Worm (Caenorhabditis elegans) whole organism, L4 larva: ENCODE measurements around the gene ins-17.

Experiments
- D1046.2 ChIP-seq: fragments of 200-800 bp; sonication (Bioruptor generic); IDR thresholded peaks from 2 replicates; pipeline ENCODE4 v1.3.6; 2022; ENCODE audit warnings: missing genetic modification characterization, missing compliant biosample characterization
- F37D6.2 ChIP-seq: sonication (generic microtip); optimal IDR thresholded peaks from 2 replicates; lab custom pipeline; 2016; ENCODE audit warnings: mild to moderate bottlenecking, missing genetic modification characterization, missing compliant biosample characterization
- R02D3.7 ChIP-seq: fragments of 150-350 bp; sonication (generic microtip); optimal IDR thresholded peaks from 3 replicates; lab custom pipeline; 2014; ENCODE audit warnings: missing biosample characterization, missing genetic modification characterization
- T26A8.4 ChIP-seq: fragments of 200-800 bp; sonication (Bioruptor generic); IDR thresholded peaks from 2 replicates; pipeline ENCODE4 v1.3.6; 2022; ENCODE audit warnings: missing genetic modification characterization, missing compliant biosample characterization
- ZK546.5 ChIP-seq, 2 experiments: sonication (generic microtip); optimal IDR thresholded peaks; 2 replicates each; lab custom pipeline; 2017; ENCODE audit warnings: missing biosample characterization in 2 of 2, missing genetic modification characterization in 2 of 2
- aha-1 ChIP-seq: fragments of 150-350 bp; peaks from one replicate; lab custom pipeline; 2014; ENCODE audit warnings: missing biosample characterization, missing genetic modification characterization
- ama-1 ChIP-seq: fragments of 150-350 bp; optimal IDR thresholded peaks from 2 replicates; lab custom pipeline; 2014; ENCODE audit warnings: inconsistent platforms, mixed read lengths
- arid-1 ChIP-seq: fragments of 200-800 bp; sonication (Bioruptor generic); conservative IDR thresholded peaks from 2 replicates; pipeline ENCODE4 v1.3.6; 2022; ENCODE audit warnings: missing genetic modification reagents, missing genetic modification characterization, missing compliant biosample characterization
- attf-4 ChIP-seq: sonication (generic microtip); optimal IDR thresholded peaks from 3 replicates; lab custom pipeline; 2017; ENCODE audit warnings: missing biosample characterization, missing genetic modification characterization
- ceh-20 ChIP-seq: fragments of 200-800 bp; sonication (Bioruptor generic); IDR thresholded peaks from 2 replicates; pipeline ENCODE4 v1.3.6; 2022; ENCODE audit warnings: missing genetic modification reagents, missing genetic modification characterization, missing compliant biosample characterization
- ctbp-1 ChIP-seq: fragments of 200-800 bp; sonication (Bioruptor generic); IDR thresholded peaks from 2 replicates; pipeline ENCODE4 v1.3.6; 2022; ENCODE audit warnings: missing genetic modification reagents, missing genetic modification characterization, missing compliant biosample characterization
- daf-12 ChIP-seq: fragments of 150-350 bp; optimal IDR thresholded peaks from 2 replicates; lab custom pipeline; 2014; ENCODE audit warnings: missing biosample characterization, missing genetic modification reagents, missing genetic modification characterization
- daf-16 ChIP-seq, 3 experiments: sonication (generic microtip); optimal IDR thresholded peaks; 2 replicates each; lab custom pipeline; 2016 to 2017; ENCODE audit warnings: missing genetic modification characterization in 3 of 3, missing genetic modification reagents in 3 of 3, mild to moderate bottlenecking in 2 of 3, missing compliant biosample characterization in 2 of 3, missing biosample characterization in 1 of 3, moderate library complexity in 1 of 3
- daf-19 ChIP-seq: fragments of 200-800 bp; sonication (Bioruptor generic); conservative IDR thresholded peaks from 2 replicates; pipeline ENCODE4 v1.3.6; 2022; ENCODE audit warnings: missing genetic modification characterization, missing compliant biosample characterization
- daf-8 ChIP-seq: fragments of 200-800 bp; sonication (Bioruptor generic); IDR thresholded peaks from 2 replicates; pipeline ENCODE4 v1.3.6; 2022; ENCODE audit warnings: missing genetic modification characterization, missing compliant biosample characterization
- dmd-6 ChIP-seq: fragments of 200-800 bp; sonication (Bioruptor generic); IDR thresholded peaks from 2 replicates; pipeline ENCODE4 v1.3.6; 2022; ENCODE audit warnings: missing genetic modification reagents, missing genetic modification characterization, missing compliant biosample characterization
- dmd-9 ChIP-seq: fragments of 200-800 bp; sonication (Bioruptor generic); IDR thresholded peaks from 2 replicates; pipeline ENCODE4 v1.3.6; 2022; ENCODE audit warnings: missing genetic modification reagents, missing genetic modification characterization, missing compliant biosample characterization
- dpl-1 ChIP-seq: fragments of 150-350 bp; optimal IDR thresholded peaks from 2 replicates; lab custom pipeline; 2014; ENCODE audit warnings: missing biosample characterization, missing genetic modification reagents, missing genetic modification characterization
- duxl-1 ChIP-seq: sonication (generic microtip); optimal IDR thresholded peaks from 2 replicates; lab custom pipeline; 2016; ENCODE audit warnings: mild to moderate bottlenecking, missing genetic modification characterization, moderate library complexity, missing compliant biosample characterization; ENCODE audit not compliant: poor library complexity
- dve-1 ChIP-seq: sonication (generic microtip); optimal IDR thresholded peaks from 2 replicates; lab custom pipeline; 2017; ENCODE audit warnings: antibody characterized with exemption, mild to moderate bottlenecking, missing genetic modification characterization, missing compliant biosample characterization; ENCODE audit not compliant: insufficient read depth
- fkh-10 ChIP-seq: fragments of 150-350 bp; optimal IDR thresholded peaks from 2 replicates; lab custom pipeline; 2014; ENCODE audit warnings: missing biosample characterization, missing genetic modification reagents, missing genetic modification characterization
- gei-8 ChIP-seq: fragments of 200-800 bp; sonication (Bioruptor generic); optimal IDR thresholded peaks from 2 replicates; lab custom pipeline; 2018; ENCODE audit warnings: mild to moderate bottlenecking, missing genetic modification characterization, missing compliant biosample characterization
- hmg-1.1 ChIP-seq: fragments of 200-800 bp; sonication (Bioruptor generic); IDR thresholded peaks from 2 replicates; pipeline ENCODE4 v1.3.6; 2022; ENCODE audit warnings: missing genetic modification reagents, missing genetic modification characterization, missing compliant biosample characterization
- lim-7 ChIP-seq: fragments of 200-800 bp; sonication (Bioruptor generic); IDR thresholded peaks from 2 replicates; pipeline ENCODE4 v1.3.6; 2022; ENCODE audit warnings: missing genetic modification characterization, missing compliant biosample characterization
- lin-15B ChIP-seq: fragments of 150-350 bp; sonication (generic microtip); optimal IDR thresholded peaks from 3 replicates; lab custom pipeline; 2014; ENCODE audit warnings: missing biosample characterization, missing genetic modification characterization
- lin-39 ChIP-seq: fragments of 150-350 bp; optimal IDR thresholded peaks from 2 replicates; lab custom pipeline; 2014; ENCODE audit warnings: missing biosample characterization, missing genetic modification reagents, missing genetic modification characterization
- lir-3 ChIP-seq: sonication (generic microtip); optimal IDR thresholded peaks from 2 replicates; lab custom pipeline; 2016; ENCODE audit warnings: mild to moderate bottlenecking, missing genetic modification characterization, missing compliant biosample characterization
- lsy-2 ChIP-seq, 2 experiments: fragments of 150-350 bp in 1 of 2; sonication (generic microtip) in 1 of 2; optimal IDR thresholded peaks; 2 replicates each; lab custom pipeline; 2014 to 2017; ENCODE audit warnings: missing biosample characterization in 2 of 2, missing genetic modification characterization in 2 of 2
- madf-5 ChIP-seq, 2 experiments: fragments of 200-800 bp; sonication (Bioruptor generic); IDR thresholded peaks; 2 replicates each; pipeline ENCODE4 v1.3.6; 2022; ENCODE audit warnings: missing compliant biosample characterization in 2 of 2, missing genetic modification characterization in 2 of 2
- mes-2 ChIP-seq: sonication (generic microtip); optimal IDR thresholded peaks from 2 replicates; lab custom pipeline; 2016; ENCODE audit warnings: missing genotype, mild to moderate bottlenecking, missing genetic modification characterization, missing compliant biosample characterization; ENCODE audit not compliant: poor library complexity, severe bottlenecking
- nhr-11 ChIP-seq: fragments of 150-350 bp; optimal IDR thresholded peaks from 2 replicates; lab custom pipeline; 2014; ENCODE audit warnings: missing biosample characterization, missing genetic modification characterization
- nhr-48 ChIP-seq: sonication (generic microtip); optimal IDR thresholded peaks from 2 replicates; lab custom pipeline; 2016; ENCODE audit warnings: mild to moderate bottlenecking, missing genetic modification characterization, missing compliant biosample characterization
- nhr-6 ChIP-seq: fragments of 150-350 bp; optimal IDR thresholded peaks from 2 replicates; lab custom pipeline; 2014; ENCODE audit warnings: missing biosample characterization, missing genetic modification characterization
- nhr-77 ChIP-seq: fragments of 150-350 bp; optimal IDR thresholded peaks from 2 replicates; lab custom pipeline; 2014; ENCODE audit warnings: missing biosample characterization, missing genetic modification characterization
- saeg-2 ChIP-seq: fragments of 200-800 bp; sonication (Bioruptor generic); IDR thresholded peaks from 2 replicates; pipeline ENCODE4 v1.3.6; 2022; ENCODE audit warnings: missing genetic modification reagents, missing genetic modification characterization, missing compliant biosample characterization
- sdz-12 ChIP-seq: fragments of 200-800 bp; sonication (Bioruptor generic); optimal IDR thresholded peaks from 2 replicates; lab custom pipeline; 2018; ENCODE audit warnings: mild to moderate bottlenecking, missing genetic modification characterization, missing compliant biosample characterization
- set-16 ChIP-seq: fragments of 200-800 bp; sonication (Bioruptor generic); IDR thresholded peaks from 2 replicates; pipeline ENCODE4 v1.3.6; 2022; ENCODE audit warnings: missing genetic modification reagents, missing genetic modification characterization, missing compliant biosample characterization
- snpc-4 ChIP-seq: fragments of 150-350 bp; optimal IDR thresholded peaks from 2 replicates; lab custom pipeline; 2014; ENCODE audit warnings: missing biosample characterization, missing genetic modification characterization
- spr-1 ChIP-seq: sonication (generic microtip); optimal IDR thresholded peaks from 2 replicates; lab custom pipeline; 2016; ENCODE audit warnings: mild to moderate bottlenecking, missing genetic modification characterization, missing compliant biosample characterization
- tra-1 ChIP-seq: fragments of 200-800 bp; sonication (Bioruptor generic); IDR thresholded peaks from 2 replicates; pipeline ENCODE4 v1.3.6; 2022; ENCODE audit warnings: missing genetic modification reagents, missing genetic modification characterization, missing compliant biosample characterization
- unc-39 ChIP-seq: sonication (generic microtip); optimal IDR thresholded peaks from 2 replicates; lab custom pipeline; 2017; ENCODE audit warnings: missing biosample characterization, missing genetic modification characterization
- vab-7 ChIP-seq: fragments of 200-800 bp; sonication (Bioruptor generic); IDR thresholded peaks from 2 replicates; pipeline ENCODE4 v1.3.6; 2022; ENCODE audit warnings: missing genetic modification reagents, missing genetic modification characterization, missing compliant biosample characterization
- zag-1 ChIP-seq: fragments of 150-350 bp; optimal IDR thresholded peaks from 2 replicates; lab custom pipeline; 2014; ENCODE audit warnings: missing biosample characterization, missing genetic modification characterization
- zfp-3 ChIP-seq: fragments of 200-800 bp; sonication (Bioruptor generic); conservative IDR thresholded peaks from 2 replicates; pipeline ENCODE4 v1.3.6; 2022; ENCODE audit warnings: missing genetic modification reagents, missing genetic modification characterization, missing compliant biosample characterization
- zip-2 ChIP-seq: fragments of 150-350 bp; optimal IDR thresholded peaks from 2 replicates; lab custom pipeline; 2014; ENCODE audit warnings: missing biosample characterization, missing genetic modification characterization

ins-17 gene

DNA sequence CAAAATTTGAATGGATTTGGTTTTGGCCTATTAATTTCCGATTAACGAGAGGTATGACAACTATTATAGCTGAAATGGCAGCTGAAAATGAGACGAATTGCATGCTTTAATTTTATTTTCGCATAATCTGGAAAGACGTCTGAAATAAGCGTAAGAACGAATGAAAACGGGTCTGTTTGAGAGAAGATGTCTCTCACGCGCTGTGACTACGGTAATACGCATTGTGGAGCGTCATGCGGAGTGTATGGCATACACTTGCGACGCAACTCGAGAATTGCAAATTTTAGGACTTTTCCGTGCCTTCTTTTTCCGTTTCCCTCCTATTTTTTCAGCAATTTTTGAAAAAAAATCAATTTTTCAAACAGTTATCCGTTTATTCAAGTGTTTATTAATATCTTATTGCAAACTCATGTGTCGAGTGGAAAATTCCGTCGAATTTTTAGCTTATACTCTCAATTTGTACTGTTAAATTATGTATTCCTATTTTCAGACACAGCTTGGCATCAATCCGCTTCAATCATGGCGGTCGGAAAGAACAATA, 1.9 kb downstream of the ins-17 start, which contains the start of gene rps-1 (continued):
- TF ChIP-seq dmd-9 (GFP tag; lab: Robert Waterston, UW) (peak; percentile 98), nhr-11 (peak; percentile 99), lim-7 (GFP tag; lab: Robert Waterston, UW) (peak; percentile 38; the same call in 1 of the 2 replicates), lir-3 (tag; lab: Kevin White, UChicago) (peak; percentile 64), D1046.2 (peak; percentile 94), dpl-1 (GFP tag; lab: Kevin White, UChicago) (peak; percentile 97), nhr-6 (tag; lab: Kevin White, UChicago) (peak; percentile 95), daf-8 (0 out of 2 replicates have a peak, but pooled peaks have one; percentile 66), arid-1 (GFP tag; lab: Robert Waterston, UW) (peak; percentile 99), attf-4 (peak; percentile 74), duxl-1 (tag; lab: Kevin White, UChicago) (peak; percentile 97), gei-8 (GFP tag; lab: Kevin White, UChicago) (peak; percentile 95), hmg-1.1 (GFP tag; lab: Robert Waterston, UW) (peak; percentile 98), nhr-77 (peak; percentile 98)

DNA sequence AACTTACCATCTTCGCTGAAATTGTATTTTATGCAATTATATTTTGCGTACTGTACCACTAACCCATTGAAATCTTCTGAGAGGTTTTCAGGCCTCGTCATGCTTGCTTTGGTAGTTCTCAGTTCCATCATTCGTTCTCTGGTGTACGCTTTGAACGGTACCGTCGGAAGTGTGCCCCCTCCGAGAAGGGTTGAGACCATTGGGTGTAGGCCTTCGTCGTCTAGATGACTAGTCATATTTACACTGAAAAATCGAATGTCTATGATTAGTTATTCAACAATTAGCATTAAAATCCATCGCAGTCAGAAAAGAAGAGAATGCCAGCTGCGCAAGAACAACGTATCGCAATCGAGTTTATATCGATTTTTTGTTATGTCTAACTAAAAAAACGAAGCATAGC, 2.5 kb downstream of the ins-17 start, which contains the start of gene ifet-1:
TSS of gene ifet-1 (minus strand) at position 243 of the 400 bp plus-strand sequence.
- TF ChIP-seq tra-1 (GFP tag; lab: Robert Waterston, UW) (0 out of 2 replicates have a peak, but pooled peaks have one; percentile 21), aha-1 (tag; lab: Kevin White, UChicago) (peak; percentile 81), vab-7 (GFP tag; lab: Robert Waterston, UW) (no peak), sdz-12 (GFP tag; lab: Kevin White, UChicago) (no peak)

DNA sequence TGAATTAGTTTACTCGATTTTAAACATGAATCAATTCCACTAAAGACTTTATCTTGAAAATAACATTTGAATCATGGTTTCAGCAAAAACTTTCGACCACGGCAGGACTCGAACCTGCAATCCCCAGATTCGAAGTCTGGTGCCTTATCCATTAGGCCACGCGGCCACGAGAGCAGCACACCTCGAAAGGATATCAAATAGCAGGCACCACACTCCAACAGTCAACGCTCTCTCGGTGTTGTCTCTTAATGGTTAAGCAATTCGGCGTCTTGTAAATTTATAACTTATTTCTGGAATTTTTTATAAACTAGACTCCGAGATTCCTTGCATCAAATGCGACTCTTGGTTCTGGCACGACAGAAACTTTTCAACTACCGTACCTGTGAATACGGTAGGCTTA, 6.6 kb downstream of the ins-17 start:
- TF ChIP-seq unc-39 (tag; lab: Kevin White, UChicago) (no peak), spr-1 (tag; lab: Kevin White, UChicago) (peak; percentile 82), ceh-20 (GFP tag; lab: Robert Waterston, UW) (no peak), lin-15B (tag; lab: Kevin White, UChicago) (no peak), lir-3 (tag; lab: Kevin White, UChicago) (peak; percentile 59), daf-19 (GFP tag; lab: Robert Waterston, UW) (peak; percentile 73), saeg-2 (GFP tag; lab: Robert Waterston, UW) (peak; percentile 48; the same call in 1 of the 2 replicates), dmd-6 (peak; percentile 54), T26A8.4 (peak; percentile 87), lin-39 (tag; lab: Kevin White, UChicago) (no peak), zag-1 (tag; lab: Kevin White, UChicago) (no peak), dve-1 (tag; lab: Kevin White, UChicago) (peak; percentile 67), ctbp-1 (peak; percentile 87), dmd-9 (GFP tag; lab: Robert Waterston, UW) (peak; percentile 65; the same call in 1 of the 2 replicates), fkh-10 (no peak), daf-16 (GFP tag; optimal IDR thresholded peaks at IDR 0.05; lab: Kevin White, UChicago) (peak; percentile 67 to 78), daf-16 (tag; optimal IDR thresholded peaks at IDR 0.05; lab: Kevin White, UChicago) (peak; percentile 57), vab-7 (GFP tag; lab: Robert Waterston, UW) (peak; percentile 85), daf-12 (tag; lab: Kevin White, UChicago) (no peak), arid-1 (GFP tag; lab: Robert Waterston, UW) (peak; percentile 88), zfp-3 (GFP tag; lab: Robert Waterston, UW) (peak; percentile 83), mes-2 (peak; percentile 84), snpc-4 (no peak), nhr-48 (peak; percentile 80), D1046.2 (peak; percentile 78), madf-5 (GFP tag; IDR thresholded peaks at IDR 0.05; lab: Robert Waterston, UW) (peak; percentile 29 to 88; a peak in 3 of 4 replicates), duxl-1 (tag; lab: Kevin White, UChicago) (peak; percentile 86), ama-1 (no peak), set-16 (GFP tag; lab: Robert Waterston, UW) (no peak), lsy-2 (tag; optimal IDR thresholded peaks at IDR 0.05; lab: Kevin White, UChicago) (peak; percentile 13 to 88), zip-2 (tag; lab: Kevin White, UChicago) (no peak), R02D3.7 (tag; lab: Kevin White, UChicago) (no peak), F37D6.2 (tag; lab: Kevin White, UChicago) (peak; percentile 41), ZK546.5 (tag; optimal IDR thresholded peaks at IDR 0.05; lab: Kevin White, UChicago) (no peak)
